Worm (Caenorhabditis elegans): Measurements from ENCODE around the gene cyp-34A5.

ce11 chrV:3945053-3945452 is 12.5 kb downstream of the cyp-34A5 start, which contains the start of gene cyp-35B3:
- no peak for TF ChIP-seq W03F9.2 (tag; optimal IDR thresholded peaks at IDR 0.05)
- no peak for TF ChIP-seq dao-5 (tag; optimal IDR thresholded peaks at IDR 0.05)
